Worm (Caenorhabditis elegans) whole organism, late embryonic: Measurements from ENCODE around the gene col-187.

Experiments used
- C08G9.2 ChIP-seq: sonication (generic microtip); optimal IDR thresholded peaks from 2 replicates; lab custom pipeline; 2016; ENCODE audit warnings: mild to moderate bottlenecking, missing genetic modification characterization, moderate library complexity, missing compliant biosample characterization
- F13H6.1 ChIP-seq: sonication (generic microtip); optimal IDR thresholded peaks from 2 replicates; lab custom pipeline; 2016; ENCODE audit warnings: missing genetic modification characterization, missing compliant biosample characterization
- T23F11.4 ChIP-seq: fragments of 200-800 bp; sonication (Bioruptor generic); optimal IDR thresholded peaks from 2 replicates; lab custom pipeline; 2018; ENCODE audit warnings: mild to moderate bottlenecking, missing genetic modification characterization, missing compliant biosample characterization
- Y22D7AL.16 ChIP-seq: sonication (generic microtip); optimal IDR thresholded peaks from 2 replicates; lab custom pipeline; 2016; ENCODE audit warnings: missing genetic modification characterization, missing compliant biosample characterization
- ahr-1 ChIP-seq: sonication (generic microtip); optimal IDR thresholded peaks from 2 replicates; lab custom pipeline; 2016; ENCODE audit warnings: missing genetic modification characterization, missing compliant biosample characterization
- ama-1 ChIP-seq: fragments of 150-350 bp; optimal IDR thresholded peaks from 2 replicates; lab custom pipeline; 2014
- ceh-14 ChIP-seq: sonication (generic microtip); optimal IDR thresholded peaks from 2 replicates; lab custom pipeline; 2016; ENCODE audit warnings: missing genotype, missing genetic modification characterization, missing compliant biosample characterization
- ceh-2 ChIP-seq: sonication (generic microtip); optimal IDR thresholded peaks from 2 replicates; lab custom pipeline; 2016; ENCODE audit warnings: missing genotype, missing genetic modification characterization, missing compliant biosample characterization
- ceh-22 ChIP-seq: sonication (generic microtip); optimal IDR thresholded peaks from 2 replicates; lab custom pipeline; 2017; ENCODE audit warnings: missing biosample characterization, missing genetic modification characterization
- ceh-30 ChIP-seq: fragments of 150-350 bp; optimal IDR thresholded peaks from 2 replicates; lab custom pipeline; 2014; ENCODE audit warnings: missing biosample characterization, missing genetic modification characterization
- ceh-31 ChIP-seq: sonication (generic microtip); optimal IDR thresholded peaks from 2 replicates; lab custom pipeline; 2016; ENCODE audit warnings: missing genetic modification characterization, missing compliant biosample characterization
- ceh-45 ChIP-seq: fragments of 200-800 bp; sonication (Bioruptor generic); IDR thresholded peaks from 2 replicates; pipeline ENCODE4 v1.3.6; 2022; ENCODE audit warnings: missing genetic modification reagents, missing genetic modification characterization, missing compliant biosample characterization
- ceh-9 ChIP-seq: sonication (generic microtip); optimal IDR thresholded peaks from 2 replicates; lab custom pipeline; 2016; ENCODE audit warnings: mild to moderate bottlenecking, missing genetic modification characterization, inconsistent platforms, missing compliant biosample characterization
- che-1 ChIP-seq: sonication (generic microtip); optimal IDR thresholded peaks from 2 replicates; lab custom pipeline; 2016; ENCODE audit warnings: mild to moderate bottlenecking, missing genetic modification characterization, missing compliant biosample characterization
- dmd-4 ChIP-seq: sonication (generic microtip); optimal IDR thresholded peaks from 2 replicates; lab custom pipeline; 2016; ENCODE audit warnings: borderline replicate concordance, missing genetic modification characterization, missing compliant biosample characterization
- dve-1 ChIP-seq: sonication (generic microtip); optimal IDR thresholded peaks from 2 replicates; lab custom pipeline; 2017; ENCODE audit warnings: antibody characterized with exemption, mild to moderate bottlenecking, missing genetic modification characterization, missing compliant biosample characterization
- elt-2 ChIP-seq: sonication (generic microtip); optimal IDR thresholded peaks from 2 replicates; lab custom pipeline; 2016; ENCODE audit warnings: missing genetic modification reagents, missing genetic modification characterization, missing compliant biosample characterization
- elt-4 ChIP-seq: sonication (generic microtip); optimal IDR thresholded peaks from 2 replicates; lab custom pipeline; 2016; ENCODE audit warnings: missing genetic modification characterization, missing compliant biosample characterization
- ets-4 ChIP-seq: sonication (generic microtip); optimal IDR thresholded peaks from 2 replicates; lab custom pipeline; 2016; ENCODE audit warnings: missing genetic modification characterization, missing compliant biosample characterization
- eyg-1 ChIP-seq: sonication (generic microtip); optimal IDR thresholded peaks from 2 replicates; lab custom pipeline; 2016; ENCODE audit warnings: missing genotype, missing genetic modification characterization, missing compliant biosample characterization
- fkh-6 ChIP-seq: sonication (generic microtip); optimal IDR thresholded peaks from 2 replicates; lab custom pipeline; 2016; ENCODE audit warnings: missing genetic modification characterization, missing compliant biosample characterization
- hlh-13 ChIP-seq: fragments of 200-800 bp; sonication (Bioruptor generic); optimal IDR thresholded peaks from 2 replicates; lab custom pipeline; 2018; ENCODE audit warnings: mild to moderate bottlenecking, missing genetic modification characterization, missing compliant biosample characterization
- lim-6 ChIP-seq: sonication (generic microtip); optimal IDR thresholded peaks from 2 replicates; lab custom pipeline; 2016; ENCODE audit warnings: missing genetic modification characterization, missing compliant biosample characterization
- madf-2 ChIP-seq: sonication (generic microtip); optimal IDR thresholded peaks from 2 replicates; lab custom pipeline; 2017; ENCODE audit warnings: missing genetic modification characterization, missing compliant biosample characterization
- nfya-1 ChIP-seq: sonication (generic microtip); optimal IDR thresholded peaks from 2 replicates; lab custom pipeline; 2017; ENCODE audit warnings: missing genetic modification characterization, mild to moderate bottlenecking, missing compliant biosample characterization, antibody characterized with exemption, moderate library complexity
- nhr-11 ChIP-seq: fragments of 150-350 bp; optimal IDR thresholded peaks from 2 replicates; lab custom pipeline; 2014; ENCODE audit warnings: missing biosample characterization, missing genetic modification characterization
- nhr-232 ChIP-seq: sonication (generic microtip); optimal IDR thresholded peaks from 2 replicates; lab custom pipeline; 2016; ENCODE audit warnings: missing genetic modification characterization, missing compliant biosample characterization
- npax-4 ChIP-seq: sonication (generic microtip); optimal IDR thresholded peaks from 2 replicates; lab custom pipeline; 2016; ENCODE audit warnings: missing genetic modification characterization, missing compliant biosample characterization
- pag-3 ChIP-seq: sonication (generic microtip); optimal IDR thresholded peaks from 2 replicates; lab custom pipeline; 2016; ENCODE audit warnings: missing compliant biosample characterization, missing genetic modification characterization, borderline replicate concordance
- pha-2 ChIP-seq: sonication (generic microtip); optimal IDR thresholded peaks from 2 replicates; lab custom pipeline; 2017; ENCODE audit warnings: mild to moderate bottlenecking, missing genetic modification characterization, missing compliant biosample characterization
- pros-1 ChIP-seq: fragments of 150-350 bp; optimal IDR thresholded peaks from 2 replicates; lab custom pipeline; 2014; ENCODE audit warnings: missing biosample characterization, missing genetic modification reagents, missing genetic modification characterization
- ref-2 ChIP-seq: sonication (generic microtip); optimal IDR thresholded peaks from 2 replicates; lab custom pipeline; 2016; ENCODE audit warnings: missing genetic modification characterization, missing compliant biosample characterization
- rnt-1 ChIP-seq: sonication (generic microtip); optimal IDR thresholded peaks from 2 replicates; lab custom pipeline; 2016; ENCODE audit warnings: missing genetic modification characterization, missing compliant biosample characterization
- sdc-2 ChIP-seq: sonication (generic microtip); optimal IDR thresholded peaks from 2 replicates; lab custom pipeline; 2016; ENCODE audit warnings: missing genotype, missing genetic modification characterization, missing compliant biosample characterization
- sox-2 ChIP-seq: fragments of 200-800 bp; sonication (Bioruptor generic); IDR thresholded peaks from 2 replicates; pipeline ENCODE4 v1.3.6; 2022; ENCODE audit warnings: missing genetic modification reagents, missing genetic modification characterization, missing compliant biosample characterization
- syd-9 ChIP-seq: sonication (generic microtip); optimal IDR thresholded peaks from 2 replicates; lab custom pipeline; 2016; ENCODE audit warnings: mild to moderate bottlenecking, missing genetic modification characterization, moderate library complexity, missing compliant biosample characterization
- tbx-7 ChIP-seq: sonication (generic microtip); optimal IDR thresholded peaks from 2 replicates; lab custom pipeline; 2016; ENCODE audit warnings: missing genotype, missing genetic modification characterization, missing compliant biosample characterization
- unc-3 ChIP-seq, 2 experiments: fragments of 200-800 bp in 1 of 2; sonication (Bioruptor generic) in 1 of 2; sonication (generic microtip) in 1 of 2; conservative IDR thresholded peaks in 1 of 2; optimal IDR thresholded peaks in 1 of 2; 2 replicates each; pipeline versions ENCODE4 v1.3.6 to Lab custom; 2016 to 2022; ENCODE audit warnings: missing compliant biosample characterization in 2 of 2, missing genetic modification characterization in 2 of 2, missing genetic modification reagents in 1 of 2
- unc-86 ChIP-seq: sonication (generic microtip); optimal IDR thresholded peaks from 2 replicates; lab custom pipeline; 2016; ENCODE audit warnings: missing genetic modification characterization, missing compliant biosample characterization
- zip-5 ChIP-seq: sonication (generic microtip); optimal IDR thresholded peaks from 2 replicates; lab custom pipeline; 2016; ENCODE audit warnings: missing genetic modification characterization, missing compliant biosample characterization
- ztf-16 ChIP-seq: sonication (generic microtip); optimal IDR thresholded peaks from 2 replicates; lab custom pipeline; 2017; ENCODE audit warnings: missing genetic modification characterization, missing compliant biosample characterization

The col-187 gene

ce11 chrX:16085094-16085493, 12.4 kb downstream of the col-187 start, which contains the start of gene C30F2.2:
TSS of gene C30F2.2 (minus strand) at chrX:16085215.
- TF ChIP-seq unc-3 (GFP tag; conservative IDR thresholded peaks at IDR 0.05; lab: Robert Waterston, UW) (no peak), unc-3 (tag; optimal IDR thresholded peaks at IDR 0.05; lab: Kevin White, UChicago) (no peak), ceh-45 (GFP tag; lab: Robert Waterston, UW) (no peak), ztf-16 (tag; lab: Kevin White, UChicago) (no peak), ceh-31 (tag; lab: Kevin White, UChicago) (no peak), T23F11.4 (GFP tag; lab: Kevin White, UChicago) (no peak), zip-5 (no peak), syd-9 (no peak), ceh-14 (tag; lab: Kevin White, UChicago) (no peak), pros-1 (tag; lab: Kevin White, UChicago) (no peak), C08G9.2 (tag; lab: Kevin White, UChicago) (no peak), npax-4 (tag; lab: Kevin White, UChicago) (no peak), pha-2 (tag; lab: Kevin White, UChicago) (no peak), hlh-13 (no peak), Y22D7AL.16 (tag; lab: Kevin White, UChicago) (no peak), dmd-4 (no peak), eyg-1 (tag; lab: Kevin White, UChicago) (no peak)

ce11 chrX:16087842-16088241, 15.1 kb downstream of the col-187 start:
- TF ChIP-seq fkh-6 = no peak
- no peak for TF ChIP-seq hlh-13
- TF ChIP-seq syd-9 = no peak
- TF ChIP-seq pha-2 (tag; lab: Kevin White, UChicago) = no peak
- TF ChIP-seq sox-2 (GFP tag; lab: Robert Waterston, UW) = no peak
- no peak for TF ChIP-seq F13H6.1
- no peak for TF ChIP-seq pag-3 (tag; lab: Kevin White, UChicago)
- TF ChIP-seq rnt-1 (tag; lab: Kevin White, UChicago) = no peak
- TF ChIP-seq T23F11.4 (GFP tag; lab: Kevin White, UChicago) = no peak
- TF ChIP-seq ceh-9 (tag; lab: Kevin White, UChicago) = no peak
- TF ChIP-seq ref-2 (tag; lab: Kevin White, UChicago) = no peak
- no peak for TF ChIP-seq nfya-1 (tag; lab: Kevin White, UChicago)
- TF ChIP-seq nhr-232 (tag; lab: Kevin White, UChicago) = no peak
- no peak for TF ChIP-seq eyg-1 (tag; lab: Kevin White, UChicago)
- TF ChIP-seq ahr-1 = no peak
- TF ChIP-seq elt-4 = no peak

ce11 chrX:16091166-16091565, 18.5 kb downstream of the col-187 start:
- no peak for TF ChIP-seq nhr-232 (tag; lab: Kevin White, UChicago)
- no peak for TF ChIP-seq sox-2 (GFP tag; lab: Robert Waterston, UW)
- no peak for TF ChIP-seq nhr-11 (tag; lab: Kevin White, UChicago)
- no peak for TF ChIP-seq ets-4
- no peak for TF ChIP-seq ceh-30 (tag; lab: Kevin White, UChicago)
- TF ChIP-seq sdc-2 (tag; lab: Kevin White, UChicago) = no peak
- no peak for TF ChIP-seq elt-2 (tag; lab: Kevin White, UChicago)
- TF ChIP-seq che-1 (tag; lab: Kevin White, UChicago) = no peak
- no peak for TF ChIP-seq dve-1
- TF ChIP-seq ceh-45 (GFP tag; lab: Robert Waterston, UW) = no peak
- TF ChIP-seq unc-86 (tag; lab: Kevin White, UChicago) = no peak
- TF ChIP-seq tbx-7 (tag; lab: Kevin White, UChicago) = no peak
- no peak for TF ChIP-seq lim-6 (tag; lab: Kevin White, UChicago)
- no peak for TF ChIP-seq ama-1 (lab: Kevin White, UChicago)
- no peak for TF ChIP-seq elt-4
- no peak for TF ChIP-seq madf-2
- TF ChIP-seq ceh-2 = no peak
- no peak for TF ChIP-seq ceh-22 (tag; lab: Kevin White, UChicago)
- no peak for TF ChIP-seq ceh-14 (tag; lab: Kevin White, UChicago)
